Worm (Caenorhabditis elegans) whole organism, late embryonic: ENCODE measurements around the gene fbxb-115.

Experiments used
- C08G9.2 ChIP-seq: sonication (generic microtip); optimal IDR thresholded peaks from 2 replicates; lab custom pipeline; 2016; ENCODE audit warnings: mild to moderate bottlenecking, missing genetic modification characterization, moderate library complexity, missing compliant biosample characterization
- C38D4.7 ChIP-seq: fragments of 200-800 bp; sonication (Bioruptor generic); optimal IDR thresholded peaks from 2 replicates; lab custom pipeline; 2018; ENCODE audit warnings: mild to moderate bottlenecking, missing genetic modification characterization, moderate library complexity, missing compliant biosample characterization
- Y22D7AL.16 ChIP-seq: sonication (generic microtip); optimal IDR thresholded peaks from 2 replicates; lab custom pipeline; 2016; ENCODE audit warnings: missing genetic modification characterization, missing compliant biosample characterization
- ama-1 ChIP-seq: fragments of 150-350 bp; optimal IDR thresholded peaks from 2 replicates; lab custom pipeline; 2014
- ceh-14 ChIP-seq: sonication (generic microtip); optimal IDR thresholded peaks from 2 replicates; lab custom pipeline; 2016; ENCODE audit warnings: missing genotype, missing genetic modification characterization, missing compliant biosample characterization
- ceh-2 ChIP-seq: sonication (generic microtip); optimal IDR thresholded peaks from 2 replicates; lab custom pipeline; 2016; ENCODE audit warnings: missing genotype, missing genetic modification characterization, missing compliant biosample characterization
- ceh-22 ChIP-seq: sonication (generic microtip); optimal IDR thresholded peaks from 2 replicates; lab custom pipeline; 2017; ENCODE audit warnings: missing biosample characterization, missing genetic modification characterization
- ceh-30 ChIP-seq: fragments of 150-350 bp; optimal IDR thresholded peaks from 2 replicates; lab custom pipeline; 2014; ENCODE audit warnings: missing biosample characterization, missing genetic modification characterization
- ceh-45 ChIP-seq: fragments of 200-800 bp; sonication (Bioruptor generic); IDR thresholded peaks from 2 replicates; pipeline ENCODE4 v1.3.6; 2022; ENCODE audit warnings: missing genetic modification reagents, missing genetic modification characterization, missing compliant biosample characterization
- ceh-48 ChIP-seq: sonication (generic microtip); optimal IDR thresholded peaks from 2 replicates; lab custom pipeline; 2016; ENCODE audit warnings: missing genetic modification characterization, inconsistent platforms, missing compliant biosample characterization
- ceh-6 ChIP-seq: fragments of 200-800 bp; sonication (Bioruptor generic); optimal IDR thresholded peaks from 2 replicates; lab custom pipeline; 2018; ENCODE audit warnings: mild to moderate bottlenecking, missing genetic modification characterization, missing compliant biosample characterization
- ceh-9 ChIP-seq: sonication (generic microtip); optimal IDR thresholded peaks from 2 replicates; lab custom pipeline; 2016; ENCODE audit warnings: mild to moderate bottlenecking, missing genetic modification characterization, inconsistent platforms, missing compliant biosample characterization
- dve-1 ChIP-seq: sonication (generic microtip); optimal IDR thresholded peaks from 2 replicates; lab custom pipeline; 2017; ENCODE audit warnings: antibody characterized with exemption, mild to moderate bottlenecking, missing genetic modification characterization, missing compliant biosample characterization
- elt-4 ChIP-seq: sonication (generic microtip); optimal IDR thresholded peaks from 2 replicates; lab custom pipeline; 2016; ENCODE audit warnings: missing genetic modification characterization, missing compliant biosample characterization
- ets-4 ChIP-seq: sonication (generic microtip); optimal IDR thresholded peaks from 2 replicates; lab custom pipeline; 2016; ENCODE audit warnings: missing genetic modification characterization, missing compliant biosample characterization
- eyg-1 ChIP-seq: sonication (generic microtip); optimal IDR thresholded peaks from 2 replicates; lab custom pipeline; 2016; ENCODE audit warnings: missing genotype, missing genetic modification characterization, missing compliant biosample characterization
- fkh-10 ChIP-seq: fragments of 150-350 bp; optimal IDR thresholded peaks from 2 replicates; lab custom pipeline; 2014; ENCODE audit warnings: missing biosample characterization, missing genetic modification reagents, missing genetic modification characterization
- gmeb-2 ChIP-seq: sonication (generic microtip); optimal IDR thresholded peaks from 2 replicates; lab custom pipeline; 2016; ENCODE audit warnings: missing genetic modification characterization, inconsistent platforms, missing compliant biosample characterization
- hlh-15 ChIP-seq: sonication (generic microtip); optimal IDR thresholded peaks from 2 replicates; lab custom pipeline; 2016; ENCODE audit warnings: missing genetic modification characterization, missing compliant biosample characterization
- hlh-6 ChIP-seq: sonication (generic microtip); optimal IDR thresholded peaks from 2 replicates; lab custom pipeline; 2016; ENCODE audit warnings: missing genotype, missing genetic modification characterization, missing compliant biosample characterization
- hlh-8 ChIP-seq: sonication (generic microtip); optimal IDR thresholded peaks from 2 replicates; lab custom pipeline; 2016; ENCODE audit warnings: missing genotype, missing genetic modification characterization, missing compliant biosample characterization
- lim-6 ChIP-seq: sonication (generic microtip); optimal IDR thresholded peaks from 2 replicates; lab custom pipeline; 2016; ENCODE audit warnings: missing genetic modification characterization, missing compliant biosample characterization
- lin-11 ChIP-seq: fragments of 200-800 bp; sonication (Bioruptor generic); optimal IDR thresholded peaks from 2 replicates; lab custom pipeline; 2018; ENCODE audit warnings: mild to moderate bottlenecking, missing genetic modification characterization, missing compliant biosample characterization
- madf-2 ChIP-seq: sonication (generic microtip); optimal IDR thresholded peaks from 2 replicates; lab custom pipeline; 2017; ENCODE audit warnings: missing genetic modification characterization, missing compliant biosample characterization
- mec-3 ChIP-seq: sonication (generic microtip); optimal IDR thresholded peaks from 2 replicates; lab custom pipeline; 2016; ENCODE audit warnings: borderline replicate concordance, missing genetic modification characterization, missing compliant biosample characterization
- nfya-1 ChIP-seq: sonication (generic microtip); optimal IDR thresholded peaks from 2 replicates; lab custom pipeline; 2017; ENCODE audit warnings: missing genetic modification characterization, mild to moderate bottlenecking, missing compliant biosample characterization, antibody characterized with exemption, moderate library complexity
- npax-4 ChIP-seq: sonication (generic microtip); optimal IDR thresholded peaks from 2 replicates; lab custom pipeline; 2016; ENCODE audit warnings: missing genetic modification characterization, missing compliant biosample characterization
- odd-2 ChIP-seq: sonication (generic microtip); optimal IDR thresholded peaks from 2 replicates; lab custom pipeline; 2017; ENCODE audit warnings: antibody characterized with exemption, mild to moderate bottlenecking, missing genetic modification characterization, missing compliant biosample characterization
- ref-2 ChIP-seq: sonication (generic microtip); optimal IDR thresholded peaks from 2 replicates; lab custom pipeline; 2016; ENCODE audit warnings: missing genetic modification characterization, missing compliant biosample characterization
- rnt-1 ChIP-seq: sonication (generic microtip); optimal IDR thresholded peaks from 2 replicates; lab custom pipeline; 2016; ENCODE audit warnings: missing genetic modification characterization, missing compliant biosample characterization
- sox-2 ChIP-seq: fragments of 200-800 bp; sonication (Bioruptor generic); IDR thresholded peaks from 2 replicates; pipeline ENCODE4 v1.3.6; 2022; ENCODE audit warnings: missing genetic modification reagents, missing genetic modification characterization, missing compliant biosample characterization
- sox-4 ChIP-seq: sonication (generic microtip); optimal IDR thresholded peaks from 2 replicates; lab custom pipeline; 2017; ENCODE audit warnings: mild to moderate bottlenecking, missing genetic modification characterization, inconsistent platforms, missing compliant biosample characterization
- tbx-2 ChIP-seq: sonication (generic microtip); optimal IDR thresholded peaks from 2 replicates; lab custom pipeline; 2016; ENCODE audit warnings: missing genetic modification characterization, missing compliant biosample characterization
- ttx-3 ChIP-seq: sonication (generic microtip); optimal IDR thresholded peaks from 2 replicates; lab custom pipeline; 2016; ENCODE audit warnings: missing genetic modification reagents, missing genetic modification characterization, missing compliant biosample characterization
- unc-3 ChIP-seq, 2 experiments: fragments of 200-800 bp in 1 of 2; sonication (Bioruptor generic) in 1 of 2; sonication (generic microtip) in 1 of 2; conservative IDR thresholded peaks in 1 of 2; optimal IDR thresholded peaks in 1 of 2; 2 replicates each; pipeline versions ENCODE4 v1.3.6 to Lab custom; 2016 to 2022; ENCODE audit warnings: missing compliant biosample characterization in 2 of 2, missing genetic modification characterization in 2 of 2, missing genetic modification reagents in 1 of 2
- unc-42 ChIP-seq: sonication (generic microtip); optimal IDR thresholded peaks from 2 replicates; lab custom pipeline; 2016; ENCODE audit warnings: missing genotype, missing genetic modification characterization, missing compliant biosample characterization
- zip-5 ChIP-seq: sonication (generic microtip); optimal IDR thresholded peaks from 2 replicates; lab custom pipeline; 2016; ENCODE audit warnings: missing genetic modification characterization, missing compliant biosample characterization

Gene fbxb-115

ce11 chrV:19240129-19240528, at the start of gene fbxb-115, which contains the start of gene fbxb-1:
TSS of gene fbxb-115 (minus strand) at chrV:19240229.
TSS of gene fbxb-1 (plus strand) at chrV:19240354.
- TF ChIP-seq ceh-6 (GFP tag; lab: Kevin White, UChicago) = no peak

ce11 chrV:19288073-19288805, 48.2 kb upstream of the fbxb-115 start, which contains the start of the genes F55C9.3 and fbxb-57:
TSS of gene F55C9.3 (minus strand) at chrV:19288173.
TSS of gene fbxb-57 (plus strand) at chrV:19288755.
- TF ChIP-seq odd-2 (tag; lab: Kevin White, UChicago) (no peak), madf-2 (no peak)

ce11 chrV:19285921-19286320, 45.9 kb upstream of the fbxb-115 start:
- TF ChIP-seq hlh-6 = no peak
- no peak for TF ChIP-seq Y22D7AL.16 (tag; lab: Kevin White, UChicago)
- no peak for TF ChIP-seq ceh-9 (tag; lab: Kevin White, UChicago)
- TF ChIP-seq ceh-48 = no peak
- no peak for TF ChIP-seq hlh-15
- TF ChIP-seq sox-2 = no peak
- no peak for TF ChIP-seq npax-4 (tag; lab: Kevin White, UChicago)
- no peak for TF ChIP-seq zip-5 (tag; lab: Kevin White, UChicago)
- TF ChIP-seq gmeb-2 = no peak
- no peak for TF ChIP-seq hlh-8 (tag; lab: Kevin White, UChicago)
- no peak for TF ChIP-seq lim-6 (tag; lab: Kevin White, UChicago)
- TF ChIP-seq rnt-1 (tag; lab: Kevin White, UChicago) = no peak
- no peak for TF ChIP-seq ceh-22
- no peak for TF ChIP-seq ref-2 (tag; lab: Kevin White, UChicago)
- TF ChIP-seq eyg-1 (tag; lab: Kevin White, UChicago) = no peak
- no peak for TF ChIP-seq mec-3
- TF ChIP-seq fkh-10 = no peak
- TF ChIP-seq ama-1 (lab: Kevin White, UChicago) = no peak
- TF ChIP-seq dve-1 (tag; lab: Kevin White, UChicago) = no peak
- TF ChIP-seq ttx-3 (tag; lab: Kevin White, UChicago) = no peak

- TF ChIP-seq elt-4 (tag; lab: Kevin White, UChicago) (no peak), ceh-2 (no peak), sox-4 (no peak), ceh-45 (GFP tag; lab: Robert Waterston, UW) (no peak), ttx-3 (tag; lab: Kevin White, UChicago) (no peak), ceh-9 (tag; lab: Kevin White, UChicago) (no peak), ceh-30 (tag; lab: Kevin White, UChicago) (no peak), nfya-1 (tag; lab: Kevin White, UChicago) (no peak), eyg-1 (tag; lab: Kevin White, UChicago) (no peak), ceh-14 (tag; lab: Kevin White, UChicago) (no peak), odd-2 (tag; lab: Kevin White, UChicago) (no peak), C08G9.2 (tag; lab: Kevin White, UChicago) (no peak), fkh-10 (no peak), tbx-2 (tag; lab: Kevin White, UChicago) (no peak), lin-11 (tag; lab: Kevin White, UChicago) (no peak), unc-3 (GFP tag; conservative IDR thresholded peaks at IDR 0.05; lab: Robert Waterston, UW) (no peak), unc-3 (tag; optimal IDR thresholded peaks at IDR 0.05; lab: Kevin White, UChicago) (no peak)
Observed at ce11 chrV:19282314-19282713, 42.3 kb upstream of the fbxb-115 start, which contains the start of gene fbxb-117. TSS of gene fbxb-117 (plus strand) at chrV:19282614.

- no peak for TF ChIP-seq ets-4 (tag; lab: Kevin White, UChicago)
- no peak for TF ChIP-seq C38D4.7 (GFP tag; lab: Kevin White, UChicago)
- no peak for TF ChIP-seq ceh-22
- no peak for TF ChIP-seq ref-2 (tag; lab: Kevin White, UChicago)
- TF ChIP-seq unc-42 (tag; lab: Kevin White, UChicago) = no peak
Observed at ce11 chrV:19279888-19280287, 39.9 kb upstream of the fbxb-115 start, which contains the start of gene F21D9.8. TSS of gene F21D9.8 (minus strand) at chrV:19279988.
